Worm (Caenorhabditis elegans): ENCODE results near the gene gspd-1.

ce11 chrIV:11273151-11273550 lies 44.1 kb upstream of the gspd-1 start, which contains the start of gene gtl-2:
- TF ChIP-seq mep-1 (tag; optimal IDR thresholded peaks at IDR 0.05) (no peak), pha-4 (tag; optimal IDR thresholded peaks at IDR 0.05) (no peak), snpc-4 (tag; optimal IDR thresholded peaks at IDR 0.05) (no peak), nhr-76 (tag; optimal IDR thresholded peaks at IDR 0.05) (no peak), ztf-11 (tag; optimal IDR thresholded peaks at IDR 0.05) (no peak), blmp-1 (tag; optimal IDR thresholded peaks at IDR 0.05) (no peak)
